Fruit fly (Drosophila melanogaster): ENCODE measurements around the gene U2af38.
A peak's percentile ranks its signal among the peaks of the same experiment; 100 is the strongest.

Gene U2af38

DNA sequence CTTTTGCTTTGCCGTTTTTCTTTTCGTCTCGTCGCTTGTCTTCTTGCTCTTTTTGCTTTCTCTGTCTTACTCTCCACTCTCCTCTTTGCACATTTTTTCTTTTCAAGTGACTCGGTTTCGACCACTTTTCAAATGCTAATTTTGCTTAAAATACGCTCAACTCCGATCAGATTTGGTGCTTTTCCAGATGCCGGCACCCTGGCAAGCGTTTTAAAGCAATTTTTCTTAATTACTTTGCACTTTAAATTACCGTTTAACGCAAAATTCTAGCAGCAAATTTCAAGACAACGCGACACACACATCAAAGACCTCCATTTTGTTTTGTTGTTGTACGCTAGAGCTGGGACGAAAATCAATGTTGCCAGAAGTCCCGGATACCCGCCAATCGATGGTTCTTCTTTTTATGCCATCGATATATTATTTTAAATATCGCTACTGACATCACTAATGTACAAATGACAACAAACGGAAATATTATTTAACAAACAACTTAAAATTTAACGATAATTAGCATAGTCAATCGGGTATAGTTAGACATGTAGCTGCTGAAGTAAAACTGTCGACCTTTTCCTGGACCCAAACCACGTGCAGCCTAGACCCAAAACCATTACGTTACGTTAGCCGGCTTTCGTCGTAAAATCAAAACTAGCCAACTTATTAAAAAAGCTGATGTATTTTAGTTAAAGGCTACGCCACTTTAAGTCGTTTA lies 43.8 kb downstream of the U2af38 start, which contains the start of gene kis (continued):
- peak; percentile 17 for TF ChIP-seq CG12744 (GFP tag; optimal IDR thresholded peaks at IDR 0.05)
- peak; percentile 27 for TF ChIP-seq kni (GFP tag; optimal IDR thresholded peaks at IDR 0.05)
- TF ChIP-seq CG31441 (GFP tag; IDR thresholded peaks at IDR 0.05), result no peak
- TF ChIP-seq esg (GFP tag; conservative IDR thresholded peaks at IDR 0.05), result no peak
- peak; percentile 54 for TF ChIP-seq CG30403 (GFP tag; optimal IDR thresholded peaks at IDR 0.05)
- TF ChIP-seq tup (GFP tag; optimal IDR thresholded peaks at IDR 0.05), result no peak
- no peak for TF ChIP-seq toy (GFP tag; IDR thresholded peaks at IDR 0.05)
- no peak for TF ChIP-seq Taf1 (GFP tag; IDR thresholded peaks at IDR 0.05)
- TF ChIP-seq pzg (GFP tag; optimal IDR thresholded peaks at IDR 0.05), result peak; percentile 95
- peak; percentile 99 for TF ChIP-seq Sry-δ (GFP tag; optimal IDR thresholded peaks at IDR 0.05)
- TF ChIP-seq dm (GFP tag; optimal IDR thresholded peaks at IDR 0.05), result peak; percentile 55
- TF ChIP-seq CG6854 (GFP tag; optimal IDR thresholded peaks at IDR 0.05), result no peak
- no peak for TF ChIP-seq lov (optimal IDR thresholded peaks at IDR 0.05)
- 0 out of 3 replicates have a peak, but pooled peaks have one; percentile 48 for TF ChIP-seq lov (GFP tag; IDR thresholded peaks at IDR 0.05)
- peak; percentile 43 for TF ChIP-seq gem (tag; optimal IDR thresholded peaks at IDR 0.05)
- TF ChIP-seq CG10147 (GFP tag; optimal IDR thresholded peaks at IDR 0.05), result peak; percentile 47
- TF ChIP-seq CG1602 (GFP tag; optimal IDR thresholded peaks at IDR 0.05), result no peak
- TF ChIP-seq Hr39 (optimal IDR thresholded peaks at IDR 0.05), result no peak
- TF ChIP-seq hth (optimal IDR thresholded peaks at IDR 0.05), result no peak
- no peak for TF ChIP-seq CG4730 (GFP tag; IDR thresholded peaks at IDR 0.05)
- peak; percentile 25 for TF ChIP-seq Bteb2 (GFP tag; optimal IDR thresholded peaks at IDR 0.05)
- TF ChIP-seq B-H2 (GFP tag; optimal IDR thresholded peaks at IDR 0.05), result peak; percentile 65
- no peak for TF ChIP-seq dmrt99B (tag; optimal IDR thresholded peaks at IDR 0.05)
- peak; percentile 76 for TF ChIP-seq trem (tag; optimal IDR thresholded peaks at IDR 0.05)
- TF ChIP-seq dimm (GFP tag; IDR thresholded peaks at IDR 0.05), result no peak
- TF ChIP-seq CG4707 (GFP tag; optimal IDR thresholded peaks at IDR 0.05), result peak; percentile 35
- TF ChIP-seq tna (GFP tag; IDR thresholded peaks at IDR 0.05; ENCODE audit: partially characterized antibody), result peak; percentile 91
- no peak for TF ChIP-seq CG6254 (GFP tag; optimal IDR thresholded peaks at IDR 0.05)
- peak; percentile 26 for TF ChIP-seq lbe (GFP tag; optimal IDR thresholded peaks at IDR 0.05)
- peak; percentile 40 for TF ChIP-seq CG12299 (tag; optimal IDR thresholded peaks at IDR 0.05)
- no peak for TF ChIP-seq CG12219 (GFP tag; optimal IDR thresholded peaks at IDR 0.05)
- no peak for TF ChIP-seq oc (tag; optimal IDR thresholded peaks at IDR 0.05)
- peak; percentile 70 for TF ChIP-seq CG9932 (GFP tag; IDR thresholded peaks at IDR 0.05)
- TF ChIP-seq kah (GFP tag; optimal IDR thresholded peaks at IDR 0.05), result peak; percentile 35
- TF ChIP-seq CG6683 (GFP tag; optimal IDR thresholded peaks at IDR 0.05), result no peak
- no peak for TF ChIP-seq CG11093 (GFP tag; IDR thresholded peaks at IDR 0.05)
- TF ChIP-seq Hsf (GFP tag; optimal IDR thresholded peaks at IDR 0.05), result peak; percentile 59
- no peak for TF ChIP-seq jigr1 (GFP tag; IDR thresholded peaks at IDR 0.05)
- TF ChIP-seq zfh1 (GFP tag; IDR thresholded peaks at IDR 0.05), result peak; percentile 39; the same call in 2 of the 3 replicates
- TF ChIP-seq Tbp (GFP tag; optimal IDR thresholded peaks at IDR 0.05), result no peak
- TF ChIP-seq knrl (GFP tag; IDR thresholded peaks at IDR 0.05; ENCODE audit: partially characterized antibody), result peak; percentile 98
- peak; percentile 34 for TF ChIP-seq Side (GFP tag; optimal IDR thresholded peaks at IDR 0.05)
- peak; percentile 48 for TF ChIP-seq Camta (GFP tag; optimal IDR thresholded peaks at IDR 0.05)
- TF ChIP-seq lab (GFP tag; optimal IDR thresholded peaks at IDR 0.05), result peak; percentile 66
- peak; percentile 3 for TF ChIP-seq CG1647 (GFP tag; optimal IDR thresholded peaks at IDR 0.05)
- TF ChIP-seq CG10366 (GFP tag; IDR thresholded peaks at IDR 0.05), result peak; percentile 20; the same call in 1 of the 2 replicates
- TF ChIP-seq Adf1 (GFP tag; IDR thresholded peaks at IDR 0.05), result peak; percentile 41
- no peak for TF ChIP-seq Awh (GFP tag; IDR thresholded peaks at IDR 0.05)
- no peak for TF ChIP-seq wor (GFP tag; IDR thresholded peaks at IDR 0.05)
- no peak for TF ChIP-seq CG3065 (GFP tag; optimal IDR thresholded peaks at IDR 0.05)
- no peak for TF ChIP-seq CG4404 (GFP tag; IDR thresholded peaks at IDR 0.05)
